Worm (Caenorhabditis elegans) whole organism, mixed stage, embryonic: ENCODE results near the gene Y37H2A.1.

Experiments
- bed-3 ChIP-seq: fragments of 200-800 bp; sonication (Bioruptor generic); optimal IDR thresholded peaks from 3 replicates; lab custom pipeline; 2018; ENCODE audit warnings: mild to moderate bottlenecking, missing genetic modification characterization, moderate library complexity, missing compliant biosample characterization
- ces-1 ChIP-seq: fragments of 150-350 bp; optimal IDR thresholded peaks from 2 replicates; lab custom pipeline; 2014; ENCODE audit warnings: missing biosample characterization, missing genetic modification reagents, missing genetic modification characterization
- cnd-1 ChIP-seq: fragments of 200-800 bp; sonication (Bioruptor generic); optimal IDR thresholded peaks from 2 replicates; lab custom pipeline; 2018; ENCODE audit warnings: mild to moderate bottlenecking, missing genetic modification characterization, missing compliant biosample characterization
- flh-1 ChIP-seq: fragments of 200-800 bp; sonication (Bioruptor generic); optimal IDR thresholded peaks from 2 replicates; lab custom pipeline; 2018; ENCODE audit warnings: mild to moderate bottlenecking, missing genetic modification characterization, moderate library complexity, missing compliant biosample characterization
- hlh-1 ChIP-seq: fragments of 150-350 bp; optimal IDR thresholded peaks from 2 replicates; lab custom pipeline; 2014; ENCODE audit warnings: missing biosample characterization, missing genetic modification reagents, missing genetic modification characterization
- mab-5 ChIP-seq: fragments of 150-350 bp; optimal IDR thresholded peaks from 2 replicates; lab custom pipeline; 2014; ENCODE audit warnings: missing biosample characterization, missing genetic modification characterization
- mep-1 ChIP-seq: fragments of 150-350 bp; optimal IDR thresholded peaks from 2 replicates; lab custom pipeline; 2017; ENCODE audit warnings: missing biosample characterization, missing genetic modification reagents, missing genetic modification characterization, inconsistent platforms
- nhr-76 ChIP-seq: sonication (generic microtip); optimal IDR thresholded peaks from 2 replicates; lab custom pipeline; 2017; ENCODE audit warnings: missing biosample characterization, missing genetic modification characterization
- pha-4 ChIP-seq: fragments of 150-350 bp; optimal IDR thresholded peaks from 2 replicates; lab custom pipeline; 2018; ENCODE audit warnings: missing biosample characterization, missing genetic modification reagents, missing genetic modification characterization
- snpc-4 ChIP-seq: fragments of 150-350 bp; optimal IDR thresholded peaks from 2 replicates; lab custom pipeline; 2014; ENCODE audit warnings: missing biosample characterization, missing genetic modification characterization
- sptf-1 ChIP-seq: sonication (generic microtip); optimal IDR thresholded peaks from 2 replicates; lab custom pipeline; 2017; ENCODE audit warnings: mild to moderate bottlenecking, missing genetic modification characterization, moderate library complexity, missing compliant biosample characterization
- tbx-8 ChIP-seq: fragments of 200-800 bp; sonication (Bioruptor generic); optimal IDR thresholded peaks from 2 replicates; lab custom pipeline; 2018; ENCODE audit warnings: mild to moderate bottlenecking, missing genetic modification characterization, moderate library complexity, missing compliant biosample characterization
- unc-120 ChIP-seq: sonication (generic microtip); optimal IDR thresholded peaks from 2 replicates; lab custom pipeline; 2017; ENCODE audit warnings: missing genetic modification characterization, missing compliant biosample characterization; ENCODE audit not compliant: poor library complexity, severe bottlenecking
- zip-8 ChIP-seq: fragments of 150-350 bp; optimal IDR thresholded peaks from 2 replicates; lab custom pipeline; 2014; ENCODE audit warnings: missing biosample characterization, missing genetic modification characterization
- ztf-11 ChIP-seq: fragments of 150-350 bp; optimal IDR thresholded peaks from 2 replicates; lab custom pipeline; 2014; ENCODE audit warnings: missing biosample characterization, missing genetic modification characterization

Y37H2A.1 gene

ce11 chrV:18162568-18162967, 54.5 kb downstream of the Y37H2A.1 start, which contains the start of gene C14A6.12:
Gene C14A6.12, minus strand, starts transcription at chrV:18162668.
- TF ChIP-seq cnd-1 (tag; lab: Kevin White, UChicago): no peak
- no peak for TF ChIP-seq mep-1 (tag; lab: Kevin White, UChicago)
- TF ChIP-seq ztf-11 (tag; lab: Kevin White, UChicago): no peak
- no peak for TF ChIP-seq flh-1 (GFP tag; lab: Kevin White, UChicago)
- no peak for TF ChIP-seq snpc-4
- TF ChIP-seq pha-4 (tag; lab: Kevin White, UChicago): no peak
- TF ChIP-seq unc-120 (tag; lab: Kevin White, UChicago): no peak
- TF ChIP-seq ces-1 (GFP tag; lab: Kevin White, UChicago): no peak
- TF ChIP-seq tbx-8 (GFP tag; lab: Kevin White, UChicago): no peak
- TF ChIP-seq hlh-1: no peak
- no peak for TF ChIP-seq sptf-1 (tag; lab: Kevin White, UChicago)
- no peak for TF ChIP-seq zip-8 (tag; lab: Kevin White, UChicago)

ce11 chrV:18163434-18163833, 55.4 kb downstream of the Y37H2A.1 start:
- TF ChIP-seq mep-1 (tag; lab: Kevin White, UChicago) (no peak), nhr-76 (tag; lab: Kevin White, UChicago) (no peak), zip-8 (tag; lab: Kevin White, UChicago) (peak; percentile 96), flh-1 (GFP tag; lab: Kevin White, UChicago) (no peak), tbx-8 (GFP tag; lab: Kevin White, UChicago) (no peak), bed-3 (GFP tag; lab: Kevin White, UChicago) (no peak), mab-5 (tag; lab: Kevin White, UChicago) (no peak)
